Worm (Caenorhabditis elegans): Measurements from ENCODE around the gene mrps-5.

DNA sequence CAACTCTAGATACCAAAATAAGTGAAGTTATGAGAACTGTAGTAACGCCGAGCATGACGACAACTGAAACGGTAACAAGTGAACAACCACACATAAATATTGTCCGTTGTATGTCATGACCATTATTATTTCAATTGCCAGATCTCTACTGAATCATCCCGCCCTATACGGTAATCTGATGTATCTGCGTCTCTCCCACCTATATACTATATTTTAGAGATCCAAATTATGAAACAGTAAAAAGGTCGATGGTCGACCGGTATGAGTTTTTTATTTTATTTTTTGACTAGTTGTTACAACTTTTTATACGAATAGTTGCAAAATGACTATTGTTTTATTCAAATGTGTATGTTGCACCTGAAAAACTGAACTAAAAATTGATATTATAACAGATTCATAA is 27.3 kb downstream of the mrps-5 start, which contains the start of gene ttr-43:
- no peak for TF ChIP-seq F39B2.1 (GFP tag; IDR thresholded peaks at IDR 0.05)
- TF ChIP-seq aptf-2 (GFP tag; conservative IDR thresholded peaks at IDR 0.05) = no peak
- no peak for TF ChIP-seq lin-40 (tag; optimal IDR thresholded peaks at IDR 0.05)
- TF ChIP-seq unc-62 (GFP tag; optimal IDR thresholded peaks at IDR 0.05) = no peak
- TF ChIP-seq lir-1 (GFP tag; conservative IDR thresholded peaks at IDR 0.05) = no peak
- TF ChIP-seq hsf-1 (GFP tag; IDR thresholded peaks at IDR 0.05) = no peak
- TF ChIP-seq K12H6.12 (tag; optimal IDR thresholded peaks at IDR 0.05) = no peak
- no peak for TF ChIP-seq pha-4 (tag; optimal IDR thresholded peaks at IDR 0.05)
- no peak for TF ChIP-seq ztf-26 (tag; optimal IDR thresholded peaks at IDR 0.05)
- no peak for TF ChIP-seq unc-130 (GFP tag; optimal IDR thresholded peaks at IDR 0.05)
